Fruit fly (Drosophila melanogaster): Measurements from ENCODE around the gene Ir85a.

dm6 chr3R:8818239-8818638, 23.8 kb downstream of the Ir85a start:
- TF ChIP-seq psq (GFP tag; optimal IDR thresholded peaks at IDR 0.05) (no peak), brk (GFP tag; optimal IDR thresholded peaks at IDR 0.05) (no peak)

Measured in whole organism, wandering third instar larva.